Worm (Caenorhabditis elegans) whole organism, L1 larva: ENCODE measurements around the gene hlh-19.

Experiments used
- C04F5.9 ChIP-seq: sonication (generic microtip); optimal IDR thresholded peaks from 2 replicates; lab custom pipeline; 2016; ENCODE audit warnings: missing genetic modification characterization, missing compliant biosample characterization
- C34B4.2 ChIP-seq: sonication (generic microtip); optimal IDR thresholded peaks from 2 replicates; lab custom pipeline; 2017; ENCODE audit warnings: mild to moderate bottlenecking, missing genetic modification characterization, missing compliant biosample characterization
- F16B12.6 ChIP-seq: fragments of 150-350 bp; optimal IDR thresholded peaks from 2 replicates; lab custom pipeline; 2014; ENCODE audit warnings: missing biosample characterization, missing genetic modification characterization
- Y116A8C.19 ChIP-seq: sonication (generic microtip); optimal IDR thresholded peaks from 2 replicates; lab custom pipeline; 2016; ENCODE audit warnings: missing compliant biosample characterization, missing genetic modification characterization, borderline replicate concordance
- aha-1 ChIP-seq: fragments of 150-350 bp; optimal IDR thresholded peaks from 2 replicates; lab custom pipeline; 2014; ENCODE audit warnings: missing biosample characterization, missing genetic modification characterization
- ama-1 ChIP-seq: fragments of 150-350 bp; optimal IDR thresholded peaks from 2 replicates; lab custom pipeline; 2014
- ceh-63 ChIP-seq: fragments of 200-800 bp; sonication (Bioruptor generic); optimal IDR thresholded peaks from 2 replicates; lab custom pipeline; 2018; ENCODE audit warnings: mild to moderate bottlenecking, missing genetic modification characterization, missing compliant biosample characterization
- ceh-8 ChIP-seq: fragments of 200-800 bp; sonication (Bioruptor generic); optimal IDR thresholded peaks from 2 replicates; lab custom pipeline; 2018; ENCODE audit warnings: mild to moderate bottlenecking, missing genetic modification characterization, moderate library complexity, missing compliant biosample characterization
- ceh-82 ChIP-seq, 3 experiments: fragments of 150-350 bp in 1 of 3; sonication (generic microtip) in 2 of 3; optimal IDR thresholded peaks; 2 replicates each; lab custom pipeline; 2014 to 2017; ENCODE audit warnings: missing biosample characterization in 3 of 3, missing genetic modification characterization in 3 of 3
- ces-1 ChIP-seq: fragments of 150-350 bp; optimal IDR thresholded peaks from 2 replicates; lab custom pipeline; 2014; ENCODE audit warnings: missing biosample characterization, missing genetic modification reagents, missing genetic modification characterization
- dpl-1 ChIP-seq, 3 experiments: fragments of 150-350 bp in 2 of 3; sonication (generic microtip) in 1 of 3; optimal IDR thresholded peaks; 2 replicates each; lab custom pipeline; 2014 to 2017; ENCODE audit warnings: missing biosample characterization in 3 of 3, missing genetic modification characterization in 3 of 3, missing genetic modification reagents in 3 of 3
- dsc-1 ChIP-seq: sonication (generic microtip); optimal IDR thresholded peaks from 2 replicates; lab custom pipeline; 2016; ENCODE audit warnings: mild to moderate bottlenecking, missing genetic modification characterization, missing compliant biosample characterization
- efl-3 ChIP-seq: fragments of 200-800 bp; sonication (Bioruptor generic); optimal IDR thresholded peaks from 2 replicates; lab custom pipeline; 2018; ENCODE audit warnings: mild to moderate bottlenecking, missing genetic modification characterization, missing compliant biosample characterization
- egl-13 ChIP-seq: sonication (generic microtip); optimal IDR thresholded peaks from 2 replicates; lab custom pipeline; 2016; ENCODE audit warnings: missing genotype, missing genetic modification reagents, missing genetic modification characterization, missing compliant biosample characterization
- fkh-10 ChIP-seq: sonication (generic microtip); optimal IDR thresholded peaks from 2 replicates; lab custom pipeline; 2017; ENCODE audit warnings: missing biosample characterization, missing genetic modification reagents, missing genetic modification characterization
- fkh-4 ChIP-seq: sonication (generic microtip); optimal IDR thresholded peaks from 2 replicates; lab custom pipeline; 2016; ENCODE audit warnings: missing compliant biosample characterization, missing genetic modification characterization, borderline replicate concordance
- fkh-8 ChIP-seq: sonication (generic microtip); optimal IDR thresholded peaks from 2 replicates; lab custom pipeline; 2016; ENCODE audit warnings: mild to moderate bottlenecking, missing genetic modification characterization, missing compliant biosample characterization
- grh-1 ChIP-seq: fragments of 200-800 bp; sonication (Bioruptor generic); IDR thresholded peaks from 2 replicates; pipeline ENCODE4 v1.3.6; 2022; ENCODE audit warnings: missing genetic modification reagents, missing genetic modification characterization, missing compliant biosample characterization
- hlh-17 ChIP-seq: fragments of 200-800 bp; sonication (Bioruptor generic); optimal IDR thresholded peaks from 2 replicates; lab custom pipeline; 2018; ENCODE audit warnings: missing genetic modification characterization, mild to moderate bottlenecking, missing compliant biosample characterization, moderate library complexity, borderline replicate concordance
- hlh-4 ChIP-seq: sonication (generic microtip); optimal IDR thresholded peaks from 2 replicates; lab custom pipeline; 2016; ENCODE audit warnings: mild to moderate bottlenecking, missing genetic modification characterization, missing compliant biosample characterization
- isw-1 ChIP-seq: fragments of 200-800 bp; sonication (Bioruptor generic); IDR thresholded peaks from 2 replicates; pipeline ENCODE4 v1.3.6; 2022; ENCODE audit warnings: missing genetic modification characterization, missing compliant biosample characterization
- jun-1 ChIP-seq: fragments of 150-350 bp; optimal IDR thresholded peaks from 2 replicates; lab custom pipeline; 2014; ENCODE audit warnings: missing biosample characterization, missing genetic modification reagents, missing genetic modification characterization
- lin-14 ChIP-seq: fragments of 200-800 bp; sonication (Bioruptor generic); optimal IDR thresholded peaks from 2 replicates; lab custom pipeline; 2018; ENCODE audit warnings: mild to moderate bottlenecking, missing genetic modification characterization, moderate library complexity, missing compliant biosample characterization
- lin-35 ChIP-seq, 2 experiments: fragments of 150-350 bp; optimal IDR thresholded peaks; 2 replicates each; lab custom pipeline; 2014; ENCODE audit warnings: missing biosample characterization in 2 of 2, missing genetic modification characterization in 2 of 2, missing genetic modification reagents in 2 of 2
- lin-39 ChIP-seq: fragments of 150-350 bp; optimal IDR thresholded peaks from 2 replicates; lab custom pipeline; 2014; ENCODE audit warnings: missing biosample characterization, missing genetic modification reagents, missing genetic modification characterization
- lsy-2 ChIP-seq, 2 experiments: fragments of 150-350 bp; optimal IDR thresholded peaks; 2 replicates each; lab custom pipeline; 2014; ENCODE audit warnings: missing biosample characterization in 2 of 2, missing genetic modification characterization in 2 of 2
- mab-9 ChIP-seq: fragments of 200-800 bp; sonication (Bioruptor generic); IDR thresholded peaks from 2 replicates; pipeline ENCODE4 v1.3.6; 2022; ENCODE audit warnings: missing genetic modification reagents, missing genetic modification characterization, missing compliant biosample characterization
- mep-1 ChIP-seq: fragments of 150-350 bp; optimal IDR thresholded peaks from 2 replicates; lab custom pipeline; 2014; ENCODE audit warnings: missing biosample characterization, missing genetic modification characterization
- nhr-11 ChIP-seq: fragments of 150-350 bp; optimal IDR thresholded peaks from 2 replicates; lab custom pipeline; 2014; ENCODE audit warnings: missing biosample characterization, missing genetic modification characterization
- nhr-12 ChIP-seq: sonication (generic microtip); optimal IDR thresholded peaks from 2 replicates; lab custom pipeline; 2017; ENCODE audit warnings: missing biosample characterization, missing genetic modification characterization
- nhr-20 ChIP-seq: sonication (generic microtip); optimal IDR thresholded peaks from 2 replicates; lab custom pipeline; 2016; ENCODE audit warnings: mild to moderate bottlenecking, missing genetic modification characterization, missing compliant biosample characterization
- nhr-47 ChIP-seq: sonication (generic microtip); optimal IDR thresholded peaks from 2 replicates; lab custom pipeline; 2016; ENCODE audit warnings: mild to moderate bottlenecking, missing genetic modification characterization, moderate library complexity, missing compliant biosample characterization
- nhr-71 ChIP-seq: sonication (generic microtip); optimal IDR thresholded peaks from 2 replicates; lab custom pipeline; 2016; ENCODE audit warnings: mild to moderate bottlenecking, missing genetic modification characterization, moderate library complexity, missing compliant biosample characterization
- nhr-77 ChIP-seq: fragments of 150-350 bp; optimal IDR thresholded peaks from 2 replicates; lab custom pipeline; 2014; ENCODE audit warnings: missing biosample characterization, missing genetic modification characterization
- nhr-85 ChIP-seq: sonication (generic microtip); peaks from one replicate; lab custom pipeline; 2016; ENCODE audit warnings: missing genetic modification characterization, inconsistent platforms, missing compliant biosample characterization
- pax-3 ChIP-seq: fragments of 200-800 bp; sonication (Bioruptor generic); optimal IDR thresholded peaks from 2 replicates; lab custom pipeline; 2018; ENCODE audit warnings: mild to moderate bottlenecking, missing genetic modification characterization, moderate library complexity, missing compliant biosample characterization
- rnt-1 ChIP-seq: sonication (generic microtip); optimal IDR thresholded peaks from 2 replicates; lab custom pipeline; 2016; ENCODE audit warnings: mild to moderate bottlenecking, missing genetic modification characterization, moderate library complexity, missing compliant biosample characterization
- skn-1 ChIP-seq: fragments of 150-350 bp; optimal IDR thresholded peaks from 2 replicates; lab custom pipeline; 2014; ENCODE audit warnings: missing biosample characterization, missing genetic modification characterization
- snu-23 ChIP-seq: sonication (generic microtip); optimal IDR thresholded peaks from 2 replicates; lab custom pipeline; 2016; ENCODE audit warnings: missing genetic modification characterization, missing compliant biosample characterization
- sptf-1 ChIP-seq: fragments of 150-350 bp; optimal IDR thresholded peaks from 2 replicates; lab custom pipeline; 2014; ENCODE audit warnings: missing biosample characterization, missing genetic modification characterization
- sup-37 ChIP-seq: fragments of 200-800 bp; sonication (Bioruptor generic); optimal IDR thresholded peaks from 2 replicates; lab custom pipeline; 2018; ENCODE audit warnings: mild to moderate bottlenecking, missing genetic modification characterization, missing compliant biosample characterization
- swsn-7 ChIP-seq: sonication (generic microtip); optimal IDR thresholded peaks from 2 replicates; lab custom pipeline; 2016; ENCODE audit warnings: missing genetic modification characterization, missing compliant biosample characterization
- tbx-2 ChIP-seq: sonication (generic microtip); optimal IDR thresholded peaks from 2 replicates; lab custom pipeline; 2016; ENCODE audit warnings: missing genetic modification characterization, missing compliant biosample characterization
- tlp-1 ChIP-seq: fragments of 150-350 bp; optimal IDR thresholded peaks from 2 replicates; lab custom pipeline; 2014; ENCODE audit warnings: missing biosample characterization, missing genetic modification characterization
- unc-62 ChIP-seq: fragments of 150-350 bp; optimal IDR thresholded peaks from 2 replicates; lab custom pipeline; 2014; ENCODE audit warnings: missing biosample characterization, missing genetic modification reagents, missing genetic modification characterization
- unc-86 ChIP-seq: sonication (generic microtip); optimal IDR thresholded peaks from 2 replicates; lab custom pipeline; 2016; ENCODE audit warnings: missing genetic modification characterization, missing compliant biosample characterization
- vab-15 ChIP-seq: sonication (generic microtip); optimal IDR thresholded peaks from 2 replicates; lab custom pipeline; 2017; ENCODE audit warnings: missing genotype, mild to moderate bottlenecking, missing genetic modification characterization, missing compliant biosample characterization
- ztf-11 ChIP-seq, 2 experiments: sonication (generic microtip); optimal IDR thresholded peaks; 2 replicates each; lab custom pipeline; 2016 to 2017; ENCODE audit warnings: missing genetic modification characterization in 2 of 2, missing biosample characterization in 1 of 2, missing compliant biosample characterization in 1 of 2

The hlh-19 gene

ce11 chrX:557195-557594 lies at the start of gene hlh-19:
TSS of gene hlh-19 (minus strand) at chrX:557295.
- TF ChIP-seq C34B4.2 = no peak
- no peak for TF ChIP-seq lin-39 (tag; lab: Kevin White, UChicago)
- TF ChIP-seq swsn-7 (tag; lab: Kevin White, UChicago) = no peak
- no peak for TF ChIP-seq grh-1 (GFP tag; lab: Robert Waterston, UW)
- no peak for TF ChIP-seq mep-1 (tag; lab: Kevin White, UChicago)
- TF ChIP-seq hlh-4 = no peak

DNA sequence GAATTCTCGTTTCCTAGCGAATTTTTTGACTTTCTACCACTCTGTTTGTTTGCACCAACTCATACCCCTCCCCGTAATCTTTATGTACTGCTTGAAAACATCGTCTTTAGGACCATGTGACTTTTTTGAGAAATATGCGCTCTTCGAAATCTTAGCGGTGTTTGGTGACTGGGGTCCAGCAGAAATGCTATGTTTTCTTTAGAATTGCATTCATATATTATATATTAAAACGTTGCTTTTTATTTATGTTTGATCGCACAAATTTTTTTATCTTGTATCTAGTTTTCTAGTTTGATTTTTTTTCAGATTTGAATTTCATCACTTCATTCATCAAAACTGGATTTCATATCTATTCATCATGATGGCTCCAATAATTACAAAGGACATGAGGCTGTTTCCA lies 44.8 kb upstream of the hlh-19 start, which contains the start of gene F13C5.1:
Gene F13C5.1 (plus strand): TSS at position 301 of the 400 bp plus-strand sequence.
- TF ChIP-seq ceh-8 (GFP tag; lab: Kevin White, UChicago) (no peak), mep-1 (tag; lab: Kevin White, UChicago) (peak; percentile 19), sptf-1 (tag; lab: Kevin White, UChicago) (no peak)
- TF ChIP-seq, all 84 proteins: peak for 1

DNA sequence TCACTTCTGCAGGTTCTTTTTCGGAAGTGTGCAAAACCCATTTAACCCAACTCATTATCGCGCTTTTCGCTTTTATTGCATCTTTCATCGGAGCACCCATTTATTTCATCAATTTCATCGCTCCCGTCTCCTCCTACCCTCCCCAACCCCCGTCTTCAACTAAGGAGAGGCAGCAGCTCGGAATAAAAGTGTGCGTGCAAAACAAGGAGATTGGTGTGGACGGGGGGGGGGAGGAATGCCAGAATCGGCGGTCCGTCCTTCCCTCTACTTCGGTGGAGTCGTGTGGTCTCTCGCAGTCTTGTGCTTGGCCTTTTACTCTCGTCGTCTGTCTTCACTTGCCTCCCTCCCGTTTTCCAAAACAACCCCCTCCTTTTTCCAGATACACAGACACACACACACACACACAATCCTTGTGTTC lies 44.3 kb upstream of the hlh-19 start:
- TF ChIP-seq ceh-63 (peak; percentile 47), nhr-77 (tag; lab: Kevin White, UChicago) (no peak), tbx-2 (tag; lab: Kevin White, UChicago) (peak; percentile 51), nhr-85 (tag; lab: Kevin White, UChicago) (peak; percentile 23), sup-37 (GFP tag; lab: Kevin White, UChicago) (no peak), unc-62 (GFP tag; lab: Kevin White, UChicago) (no peak), Y116A8C.19 (tag; lab: Kevin White, UChicago) (no peak), grh-1 (GFP tag; lab: Robert Waterston, UW) (no peak), rnt-1 (tag; lab: Kevin White, UChicago) (no peak), dsc-1 (tag; lab: Kevin White, UChicago) (no peak), nhr-11 (tag; lab: Kevin White, UChicago) (no peak), nhr-20 (tag; lab: Kevin White, UChicago) (peak; percentile 1), fkh-10 (GFP tag; lab: Kevin White, UChicago) (peak; percentile 58), efl-3 (GFP tag; lab: Kevin White, UChicago) (no peak), nhr-71 (tag; lab: Kevin White, UChicago) (peak; percentile 60), unc-86 (tag; lab: Kevin White, UChicago) (peak; percentile 48), hlh-17 (GFP tag; lab: Kevin White, UChicago) (no peak), egl-13 (peak; percentile 27), nhr-12 (tag; lab: Kevin White, UChicago) (no peak), vab-15 (no peak), swsn-7 (tag; lab: Kevin White, UChicago) (peak; percentile 42), fkh-8 (tag; lab: Kevin White, UChicago) (peak; percentile 84), snu-23 (peak; percentile 11), ama-1 (lab: Kevin White, UChicago) (no peak), F16B12.6 (tag; lab: Kevin White, UChicago) (no peak), fkh-4 (tag; lab: Kevin White, UChicago) (no peak), ces-1 (GFP tag; lab: Kevin White, UChicago) (peak; percentile 29), ceh-82 (tag; optimal IDR thresholded peaks at IDR 0.05; lab: Kevin White, UChicago) (peak in 2 of 3 experiments; percentile 8 to 78), pax-3 (tag; lab: Kevin White, UChicago) (peak; percentile 25), isw-1 (GFP tag; lab: Robert Waterston, UW) (peak; percentile 40), ztf-11 (tag; optimal IDR thresholded peaks at IDR 0.05; lab: Kevin White, UChicago) (peak in 1 of 2 experiments; percentile 1), mab-9 (GFP tag; lab: Robert Waterston, UW) (0 out of 2 replicates have a peak, but pooled peaks have one; percentile 19), skn-1 (tag; lab: Kevin White, UChicago) (peak; percentile 87), aha-1 (no peak), nhr-47 (tag; lab: Kevin White, UChicago) (peak; percentile 53), lin-14 (GFP tag; lab: Kevin White, UChicago) (peak; percentile 90), lsy-2 (tag; optimal IDR thresholded peaks at IDR 0.05; lab: Kevin White, UChicago) (peak; percentile 6 to 32), dpl-1 (GFP tag; optimal IDR thresholded peaks at IDR 0.05; lab: Kevin White, UChicago) (peak in 1 of 3 experiments; percentile 12), tlp-1 (no peak), C04F5.9 (tag; lab: Kevin White, UChicago) (no peak), jun-1 (peak; percentile 8), lin-35 (GFP tag; optimal IDR thresholded peaks at IDR 0.05; lab: Kevin White, UChicago) (peak in 1 of 2 experiments; percentile 58)
